Worm (Caenorhabditis elegans) whole organism, early embryonic: ENCODE data around the gene grd-1.

Experiments used
- B0310.2 ChIP-seq: sonication (generic microtip); optimal IDR thresholded peaks from 2 replicates; lab custom pipeline; 2016; ENCODE audit warnings: mild to moderate bottlenecking, missing genetic modification characterization, missing compliant biosample characterization
- F13C5.2 ChIP-seq: sonication (generic microtip); optimal IDR thresholded peaks from 2 replicates; lab custom pipeline; 2017; ENCODE audit warnings: mild to moderate bottlenecking, missing genetic modification characterization, inconsistent platforms, missing compliant biosample characterization
- aly-1 ChIP-seq: sonication (generic microtip); optimal IDR thresholded peaks from 2 replicates; lab custom pipeline; 2016; ENCODE audit warnings: missing genetic modification characterization, missing compliant biosample characterization
- ceh-13 ChIP-seq: fragments of 200-800 bp; sonication (Bioruptor generic); optimal IDR thresholded peaks from 2 replicates; lab custom pipeline; 2018; ENCODE audit warnings: mild to moderate bottlenecking, missing genetic modification characterization, missing compliant biosample characterization
- ceh-36 ChIP-seq: sonication (generic microtip); optimal IDR thresholded peaks from 2 replicates; lab custom pipeline; 2016; ENCODE audit warnings: missing genetic modification characterization, inconsistent platforms, missing compliant biosample characterization
- ets-7 ChIP-seq: sonication (generic microtip); optimal IDR thresholded peaks from 2 replicates; lab custom pipeline; 2016; ENCODE audit warnings: missing genotype, missing genetic modification characterization, missing compliant biosample characterization
- flt-1 ChIP-seq: fragments of 200-800 bp; sonication (Bioruptor generic); IDR thresholded peaks from 2 replicates; pipeline ENCODE4 v1.3.6; 2022; ENCODE audit warnings: missing genetic modification characterization, missing compliant biosample characterization
- hmbx-1 ChIP-seq: sonication (generic microtip); optimal IDR thresholded peaks from 2 replicates; lab custom pipeline; 2016; ENCODE audit warnings: mild to moderate bottlenecking, missing genetic modification characterization, missing compliant biosample characterization
- pes-1 ChIP-seq: fragments of 200-800 bp; sonication (Bioruptor generic); IDR thresholded peaks from 2 replicates; pipeline ENCODE4 v1.3.6; 2022; ENCODE audit warnings: missing genetic modification reagents, missing genetic modification characterization, missing compliant biosample characterization
- scrt-1 ChIP-seq: fragments of 200-800 bp; sonication (Bioruptor generic); IDR thresholded peaks from 2 replicates; pipeline ENCODE4 v1.3.6; 2022; ENCODE audit warnings: missing genetic modification characterization, missing compliant biosample characterization
- sea-1 ChIP-seq: fragments of 200-800 bp; sonication (Bioruptor generic); conservative IDR thresholded peaks from 2 replicates; pipeline ENCODE4 v1.3.6; 2022; ENCODE audit warnings: missing genetic modification characterization, missing compliant biosample characterization
- tbx-11 ChIP-seq: fragments of 200-800 bp; sonication (Bioruptor generic); IDR thresholded peaks from 2 replicates; pipeline ENCODE4 v1.3.6; 2022; ENCODE audit warnings: missing genetic modification characterization, missing compliant biosample characterization
- tbx-37 ChIP-seq: fragments of 200-800 bp; sonication (Bioruptor generic); conservative IDR thresholded peaks from 2 replicates; pipeline ENCODE4 v1.3.6; 2022; ENCODE audit warnings: missing genetic modification reagents, missing genetic modification characterization, missing compliant biosample characterization
- tra-4 ChIP-seq: sonication (generic microtip); optimal IDR thresholded peaks from 2 replicates; lab custom pipeline; 2017; ENCODE audit warnings: missing genetic modification characterization, missing compliant biosample characterization

Gene grd-1

DNA sequence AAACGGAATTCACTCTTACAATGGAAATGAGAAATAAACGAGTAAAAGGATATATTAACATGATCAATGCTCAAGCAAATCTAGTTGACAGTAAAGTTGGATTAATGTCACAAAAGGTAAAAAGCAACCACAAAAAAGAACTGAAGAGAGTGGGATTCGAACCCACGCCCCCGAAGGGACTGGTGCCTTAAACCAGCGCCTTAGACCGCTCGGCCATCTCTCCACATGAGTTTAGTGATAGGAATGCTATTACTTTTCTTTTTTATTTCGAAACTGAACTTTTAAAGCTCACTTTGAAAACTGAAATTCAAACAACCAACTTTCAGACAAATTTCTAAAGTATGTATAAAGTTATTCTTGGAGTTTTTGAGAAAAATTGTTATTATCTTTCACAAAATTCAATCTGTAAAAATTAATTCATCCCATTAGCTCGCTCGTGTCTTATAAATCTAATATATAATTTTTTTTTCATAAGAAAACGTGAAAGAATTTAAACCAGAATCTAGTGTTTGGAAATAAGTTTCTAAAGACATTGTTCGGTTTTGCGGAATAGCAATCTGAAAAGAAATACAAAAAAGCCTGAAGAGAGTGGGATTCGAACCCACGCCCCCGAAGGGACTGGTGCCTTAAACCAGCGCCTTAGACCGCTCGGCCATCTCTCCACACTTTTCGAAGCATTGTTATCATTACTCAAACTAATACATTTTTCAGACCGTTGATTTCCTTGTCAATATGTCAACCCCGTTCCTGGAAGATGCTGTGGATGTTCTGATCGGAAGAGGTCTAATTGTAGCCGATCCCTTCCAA is 53.7 kb downstream of the grd-1 start:
- TF ChIP-seq hmbx-1 (tag; lab: Kevin White, UChicago) (no peak), ceh-13 (no peak), aly-1 (no peak), pes-1 (GFP tag; lab: Robert Waterston, UW) (no peak), tbx-37 (GFP tag; lab: Robert Waterston, UW) (no peak), tbx-11 (GFP tag; lab: Robert Waterston, UW) (no peak), B0310.2 (tag; lab: Kevin White, UChicago) (no peak), sea-1 (GFP tag; lab: Robert Waterston, UW) (no peak), ceh-36 (tag; lab: Kevin White, UChicago) (no peak), F13C5.2 (tag; lab: Kevin White, UChicago) (no peak), flt-1 (GFP tag; lab: Robert Waterston, UW) (no peak), scrt-1 (GFP tag; lab: Robert Waterston, UW) (no peak), tra-4 (tag; lab: Kevin White, UChicago) (no peak), ets-7 (tag; lab: Kevin White, UChicago) (no peak)
